Worm (Caenorhabditis elegans) whole organism, L3 larva: Measurements from ENCODE around the gene srxa-9.

Experiments
- R02D3.7 ChIP-seq: fragments of 150-350 bp; optimal IDR thresholded peaks from 2 replicates; lab custom pipeline; 2014; ENCODE audit warnings: missing biosample characterization, missing genetic modification characterization
- ZK546.5 ChIP-seq: sonication (generic microtip); optimal IDR thresholded peaks from 2 replicates; lab custom pipeline; 2017; ENCODE audit warnings: missing biosample characterization, missing genetic modification characterization
- aly-2 ChIP-seq: fragments of 150-350 bp; optimal IDR thresholded peaks from 2 replicates; lab custom pipeline; 2014; ENCODE audit warnings: missing biosample characterization, missing genetic modification characterization
- ama-1 ChIP-seq: fragments of 150-350 bp; optimal IDR thresholded peaks from 2 replicates; lab custom pipeline; 2018
- ceh-16 ChIP-seq: sonication (generic microtip); optimal IDR thresholded peaks from 2 replicates; lab custom pipeline; 2017; ENCODE audit warnings: missing biosample characterization, missing genetic modification characterization
- ceh-28 ChIP-seq: fragments of 150-350 bp; optimal IDR thresholded peaks from 2 replicates; lab custom pipeline; 2014; ENCODE audit warnings: missing biosample characterization, missing genetic modification reagents, missing genetic modification characterization
- ceh-82 ChIP-seq: fragments of 150-350 bp; optimal IDR thresholded peaks from 2 replicates; lab custom pipeline; 2014; ENCODE audit warnings: missing biosample characterization, missing genetic modification characterization
- egl-27 ChIP-seq: sonication (generic microtip); optimal IDR thresholded peaks from 4 replicates; lab custom pipeline; 2017; ENCODE audit warnings: missing biosample characterization, missing genetic modification reagents, missing genetic modification characterization
- egl-5 ChIP-seq: fragments of 150-350 bp; optimal IDR thresholded peaks from 2 replicates; lab custom pipeline; 2017; ENCODE audit warnings: missing biosample characterization, missing genetic modification reagents, missing genetic modification characterization, inconsistent platforms
- elt-1 ChIP-seq: fragments of 150-350 bp; optimal IDR thresholded peaks from 2 replicates; lab custom pipeline; 2014; ENCODE audit warnings: missing biosample characterization, missing genetic modification characterization
- elt-2 ChIP-seq: sonication (generic microtip); optimal IDR thresholded peaks from 2 replicates; lab custom pipeline; 2016; ENCODE audit warnings: missing genetic modification reagents, mild to moderate bottlenecking, missing genetic modification characterization, missing compliant biosample characterization
- elt-3 ChIP-seq, 3 experiments: fragments of 150-350 bp in 1 of 3; sonication (generic microtip) in 2 of 3; optimal IDR thresholded peaks; 2 replicates in 2 of 3; 4 replicates in 1 of 3; lab custom pipeline; 2014 to 2017; ENCODE audit warnings: missing biosample characterization in 3 of 3, missing genetic modification characterization in 3 of 3
- eor-1 ChIP-seq, 2 experiments: fragments of 150-350 bp; optimal IDR thresholded peaks; 2 replicates each; lab custom pipeline; 2014 to 2018; ENCODE audit warnings: missing biosample characterization in 2 of 2, missing genetic modification characterization in 2 of 2
- fkh-10 ChIP-seq: sonication (generic microtip); optimal IDR thresholded peaks from 2 replicates; lab custom pipeline; 2017; ENCODE audit warnings: missing biosample characterization, missing genetic modification reagents, missing genetic modification characterization
- fkh-2 ChIP-seq: fragments of 150-350 bp; optimal IDR thresholded peaks from 2 replicates; lab custom pipeline; 2014; ENCODE audit warnings: missing biosample characterization, missing genetic modification reagents, missing genetic modification characterization
- fos-1 ChIP-seq: fragments of 150-350 bp; optimal IDR thresholded peaks from 2 replicates; lab custom pipeline; 2014; ENCODE audit warnings: missing biosample characterization, missing genetic modification characterization
- hmg-11 ChIP-seq: sonication (generic microtip); optimal IDR thresholded peaks from 2 replicates; lab custom pipeline; 2016; ENCODE audit warnings: missing genetic modification characterization, missing compliant biosample characterization
- jun-1 ChIP-seq: fragments of 150-350 bp; optimal IDR thresholded peaks from 2 replicates; lab custom pipeline; 2014; ENCODE audit warnings: missing biosample characterization, missing genetic modification reagents, missing genetic modification characterization
- lin-15B ChIP-seq: fragments of 150-350 bp; optimal IDR thresholded peaks from 2 replicates; lab custom pipeline; 2014; ENCODE audit warnings: missing biosample characterization, missing genetic modification characterization
- lin-39 ChIP-seq: fragments of 150-350 bp; optimal IDR thresholded peaks from 2 replicates; lab custom pipeline; 2018; ENCODE audit warnings: missing biosample characterization, missing genetic modification reagents, missing genetic modification characterization
- lsy-12 ChIP-seq: sonication (generic microtip); optimal IDR thresholded peaks from 2 replicates; lab custom pipeline; 2016; ENCODE audit warnings: mild to moderate bottlenecking, missing genetic modification characterization, missing compliant biosample characterization
- mdl-1 ChIP-seq: fragments of 150-350 bp; optimal IDR thresholded peaks from 2 replicates; lab custom pipeline; 2014; ENCODE audit warnings: missing biosample characterization, missing genetic modification characterization
- mml-1 ChIP-seq: fragments of 150-350 bp; sonication (generic microtip); optimal IDR thresholded peaks from 3 replicates; lab custom pipeline; 2014; ENCODE audit warnings: missing biosample characterization, missing genetic modification characterization
- nfya-1 ChIP-seq: sonication (generic microtip); optimal IDR thresholded peaks from 2 replicates; lab custom pipeline; 2017; ENCODE audit warnings: missing genetic modification characterization, mild to moderate bottlenecking, missing compliant biosample characterization, antibody characterized with exemption, moderate library complexity; ENCODE audit not compliant: insufficient read depth
- nhr-11 ChIP-seq: fragments of 150-350 bp; optimal IDR thresholded peaks from 2 replicates; lab custom pipeline; 2014; ENCODE audit warnings: missing biosample characterization, missing genetic modification characterization
- nhr-12 ChIP-seq: fragments of 150-350 bp; optimal IDR thresholded peaks from 2 replicates; lab custom pipeline; 2014; ENCODE audit warnings: missing biosample characterization, missing genetic modification characterization
- nhr-23 ChIP-seq: fragments of 150-350 bp; optimal IDR thresholded peaks from 2 replicates; lab custom pipeline; 2014; ENCODE audit warnings: missing biosample characterization, missing genetic modification reagents, missing genetic modification characterization
- nhr-237 ChIP-seq: fragments of 150-350 bp; optimal IDR thresholded peaks from 2 replicates; lab custom pipeline; 2014; ENCODE audit warnings: missing biosample characterization, missing genetic modification characterization
- nhr-25 ChIP-seq: sonication (generic microtip); optimal IDR thresholded peaks from 2 replicates; lab custom pipeline; 2017; ENCODE audit warnings: missing biosample characterization, missing genetic modification characterization
- nhr-28 ChIP-seq: fragments of 150-350 bp; optimal IDR thresholded peaks from 2 replicates; lab custom pipeline; 2014; ENCODE audit warnings: missing biosample characterization, missing genetic modification characterization
- nhr-43 ChIP-seq: sonication (generic microtip); optimal IDR thresholded peaks from 2 replicates; lab custom pipeline; 2016; ENCODE audit warnings: mild to moderate bottlenecking, missing genetic modification characterization, missing compliant biosample characterization; ENCODE audit not compliant: poor library complexity, severe bottlenecking
- nhr-67 ChIP-seq: fragments of 150-350 bp; optimal IDR thresholded peaks from 2 replicates; lab custom pipeline; 2014; ENCODE audit warnings: missing biosample characterization, missing genetic modification characterization
- nhr-76 ChIP-seq: fragments of 150-350 bp; sonication (generic microtip); optimal IDR thresholded peaks from 5 replicates; lab custom pipeline; 2014; ENCODE audit warnings: missing biosample characterization, missing genetic modification characterization
- nhr-77 ChIP-seq: fragments of 150-350 bp; optimal IDR thresholded peaks from 2 replicates; lab custom pipeline; 2014; ENCODE audit warnings: missing biosample characterization, missing genetic modification characterization
- pha-4 ChIP-seq: fragments of 150-350 bp; optimal IDR thresholded peaks from 2 replicates; lab custom pipeline; 2014; ENCODE audit warnings: missing biosample characterization, missing genetic modification reagents, missing genetic modification characterization
- pqm-1 ChIP-seq: fragments of 150-350 bp; optimal IDR thresholded peaks from 2 replicates; lab custom pipeline; 2017; ENCODE audit warnings: missing biosample characterization, missing genetic modification characterization, inconsistent platforms
- sea-2 ChIP-seq: fragments of 150-350 bp; sonication (generic microtip); optimal IDR thresholded peaks from 4 replicates; lab custom pipeline; 2014; ENCODE audit warnings: missing biosample characterization, missing genetic modification reagents, missing genetic modification characterization
- skn-1 ChIP-seq: fragments of 150-350 bp; optimal IDR thresholded peaks from 2 replicates; lab custom pipeline; 2014; ENCODE audit warnings: missing biosample characterization, missing genetic modification characterization
- snpc-4 ChIP-seq: fragments of 150-350 bp; optimal IDR thresholded peaks from 2 replicates; lab custom pipeline; 2014; ENCODE audit warnings: missing biosample characterization, missing genetic modification characterization
- tbx-2 ChIP-seq: sonication (generic microtip); optimal IDR thresholded peaks from 2 replicates; lab custom pipeline; 2016; ENCODE audit warnings: mild to moderate bottlenecking, missing genetic modification characterization, missing compliant biosample characterization
- unc-39 ChIP-seq: sonication (generic microtip); optimal IDR thresholded peaks from 4 replicates; lab custom pipeline; 2017; ENCODE audit warnings: missing biosample characterization, missing genetic modification characterization
- zag-1 ChIP-seq: fragments of 150-350 bp; optimal IDR thresholded peaks from 2 replicates; lab custom pipeline; 2014; ENCODE audit warnings: missing biosample characterization, missing genetic modification characterization
- ztf-11 ChIP-seq: fragments of 150-350 bp; optimal IDR thresholded peaks from 2 replicates; lab custom pipeline; 2014; ENCODE audit warnings: missing biosample characterization, missing genetic modification characterization
- ztf-4 ChIP-seq: fragments of 150-350 bp; optimal IDR thresholded peaks from 2 replicates; lab custom pipeline; 2014; ENCODE audit warnings: missing biosample characterization, missing genetic modification characterization

The srxa-9 gene

DNA sequence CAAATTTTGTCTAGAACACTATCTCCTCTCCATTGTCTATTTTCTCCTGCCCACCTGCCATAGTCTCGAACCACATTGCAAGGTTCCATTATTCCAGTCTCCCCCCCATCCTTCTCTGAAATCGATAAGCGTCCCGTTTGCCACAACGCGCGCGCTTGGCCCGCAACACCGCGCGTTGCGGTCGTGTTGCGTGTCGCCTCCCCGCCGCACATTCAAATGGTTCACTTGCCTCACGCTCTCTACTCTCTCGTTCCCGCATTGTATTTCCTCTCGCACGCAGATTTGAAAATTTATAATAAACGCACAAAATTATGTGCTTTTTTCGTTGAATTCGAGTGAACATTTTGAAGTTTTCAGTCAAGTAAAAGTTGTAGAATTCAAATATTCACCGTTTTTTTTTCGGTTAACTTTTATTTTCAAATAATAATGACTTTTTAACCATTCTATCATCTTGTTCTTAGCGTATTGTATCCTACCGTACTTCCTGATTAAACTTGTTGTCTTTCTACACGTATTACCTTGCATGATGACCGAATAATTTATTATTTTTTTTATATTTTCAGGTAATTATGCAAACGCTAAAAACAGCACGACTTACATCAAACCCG lies 21.1 kb upstream of the srxa-9 start, which contains the start of gene lin-15B:
lin-15B (plus strand) TSS at position 558 of the 608 bp plus-strand sequence.
- no peak for TF ChIP-seq mml-1 (tag; lab: Kevin White, UChicago)
- TF ChIP-seq lin-15B (tag; lab: Kevin White, UChicago): peak; percentile 74

DNA sequence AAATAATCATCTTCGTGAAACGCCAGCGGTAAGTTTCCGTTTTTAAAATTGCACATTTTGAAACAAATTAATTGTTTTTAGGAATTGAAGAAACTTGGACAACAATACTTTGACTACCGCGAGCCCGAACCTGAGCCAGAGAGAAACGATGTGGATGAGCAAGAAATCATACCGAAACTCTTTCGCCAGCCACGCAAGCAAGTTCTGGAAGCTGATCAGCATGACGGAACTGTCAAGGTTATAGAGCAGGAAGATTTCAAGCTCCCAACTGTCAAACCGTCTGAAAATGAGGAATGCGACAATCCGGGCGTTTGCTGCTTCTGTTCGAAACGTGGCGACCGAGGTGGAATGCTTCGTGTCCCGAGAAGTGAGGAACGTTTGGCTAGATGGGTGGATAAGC lies 16.5 kb upstream of the srxa-9 start:
- TF ChIP-seq ceh-16 (tag; lab: Kevin White, UChicago) (no peak), pqm-1 (no peak)

DNA sequence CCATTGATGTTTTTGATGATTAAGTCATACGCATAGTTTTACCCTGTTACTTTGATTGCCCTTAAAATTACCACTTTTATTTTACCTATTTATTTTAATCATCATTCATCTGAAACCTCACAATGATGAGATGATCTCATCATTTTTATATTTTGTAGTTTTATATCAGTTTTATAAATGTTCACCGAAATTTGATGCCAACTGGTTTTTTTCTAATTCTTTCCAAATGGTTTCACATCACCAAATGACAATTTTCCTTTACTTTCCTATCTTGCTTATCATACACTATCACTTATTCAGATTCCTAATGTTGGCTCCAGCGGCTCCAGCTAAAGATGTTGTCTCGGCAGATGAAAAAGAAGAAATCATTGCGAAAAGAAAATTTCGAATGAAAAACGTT lies 15.1 kb upstream of the srxa-9 start, which contains the start of gene lin-15A:
lin-15A (plus strand) TSS at position 301 of the 400 bp plus-strand sequence.
- TF ChIP-seq elt-3 (tag; optimal IDR thresholded peaks at IDR 0.05; lab: Kevin White, UChicago): no peak
- TF ChIP-seq ZK546.5: no peak
- no peak for TF ChIP-seq egl-27 (tag; lab: Kevin White, UChicago)
- no peak for TF ChIP-seq lin-15B (tag; lab: Kevin White, UChicago)
- no peak for TF ChIP-seq egl-5 (tag; lab: Kevin White, UChicago)
- TF ChIP-seq sea-2 (GFP tag; lab: Kevin White, UChicago): no peak
- TF ChIP-seq nhr-76: no peak
- TF ChIP-seq zag-1 (tag; lab: Kevin White, UChicago): no peak
- no peak for TF ChIP-seq fos-1 (tag; lab: Kevin White, UChicago)
- no peak for TF ChIP-seq ama-1 (lab: Kevin White, UChicago)
- TF ChIP-seq R02D3.7 (tag; lab: Kevin White, UChicago): no peak
- no peak for TF ChIP-seq aly-2
- TF ChIP-seq fkh-2 (tag; lab: Kevin White, UChicago): no peak
- no peak for TF ChIP-seq nhr-67
- no peak for TF ChIP-seq ceh-28 (tag; lab: Kevin White, UChicago)
- no peak for TF ChIP-seq nhr-43 (tag; lab: Kevin White, UChicago)
- TF ChIP-seq skn-1 (tag; lab: Kevin White, UChicago): no peak

DNA sequence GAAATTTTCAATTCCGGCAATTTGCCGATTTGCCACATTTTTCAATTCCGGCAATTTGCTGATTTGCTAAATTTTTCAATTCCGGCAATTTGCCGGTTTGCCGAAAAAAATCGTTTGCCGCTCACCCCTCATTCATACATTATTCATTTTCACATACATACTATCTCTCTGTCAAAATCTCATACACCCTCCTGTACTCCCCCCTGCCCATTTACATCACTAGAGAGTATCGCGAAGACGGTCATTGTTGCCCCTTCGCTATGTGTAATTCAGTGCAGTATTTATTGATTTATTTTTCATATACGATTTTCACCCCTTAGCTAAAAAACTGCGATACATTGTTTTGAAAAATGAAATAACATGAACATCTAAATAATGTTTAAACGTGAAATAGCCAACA lies 10.4 kb upstream of the srxa-9 start:
- TF ChIP-seq ceh-16 (tag; lab: Kevin White, UChicago) (no peak), elt-3 (tag; optimal IDR thresholded peaks at IDR 0.05; lab: Kevin White, UChicago) (no peak), mml-1 (tag; lab: Kevin White, UChicago) (no peak), R02D3.7 (tag; lab: Kevin White, UChicago) (peak; percentile 60), eor-1 (tag; optimal IDR thresholded peaks at IDR 0.05; lab: Kevin White, UChicago) (no peak), sea-2 (GFP tag; lab: Kevin White, UChicago) (no peak), tbx-2 (tag; lab: Kevin White, UChicago) (peak; percentile 82), aly-2 (no peak), unc-39 (no peak), ztf-11 (tag; lab: Kevin White, UChicago) (no peak), elt-2 (tag; lab: Kevin White, UChicago) (peak; percentile 48), jun-1 (tag; lab: Kevin White, UChicago) (peak; percentile 91), nhr-28 (tag; lab: Kevin White, UChicago) (no peak), nhr-11 (tag; lab: Kevin White, UChicago) (no peak), skn-1 (tag; lab: Kevin White, UChicago) (peak; percentile 70), egl-5 (tag; lab: Kevin White, UChicago) (peak; percentile 47), nhr-25 (tag; lab: Kevin White, UChicago) (peak; percentile 84), nhr-67 (no peak), egl-27 (tag; lab: Kevin White, UChicago) (peak; percentile 4), nhr-12 (tag; lab: Kevin White, UChicago) (no peak), mdl-1 (tag; lab: Kevin White, UChicago) (no peak), ceh-82 (tag; lab: Kevin White, UChicago) (peak; percentile 72), fkh-10 (no peak), nhr-43 (tag; lab: Kevin White, UChicago) (peak; percentile 92), hmg-11 (tag; lab: Kevin White, UChicago) (peak; percentile 85), pqm-1 (peak; percentile 47), nfya-1 (tag; lab: Kevin White, UChicago) (no peak), lin-39 (tag; lab: Kevin White, UChicago) (peak; percentile 46), nhr-237 (tag; lab: Kevin White, UChicago) (no peak), nhr-77 (peak; percentile 85), fos-1 (tag; lab: Kevin White, UChicago) (no peak), zag-1 (tag; lab: Kevin White, UChicago) (no peak), lin-15B (tag; lab: Kevin White, UChicago) (peak; percentile 59), nhr-76 (no peak), snpc-4 (tag; lab: Kevin White, UChicago) (peak; percentile 85), ama-1 (lab: Kevin White, UChicago) (no peak), pha-4 (tag; lab: Kevin White, UChicago) (peak; percentile 86), ZK546.5 (no peak), ztf-4 (no peak), elt-1 (tag; lab: Kevin White, UChicago) (no peak), nhr-23 (tag; lab: Kevin White, UChicago) (peak; percentile 84), fkh-2 (tag; lab: Kevin White, UChicago) (no peak), lsy-12 (tag; lab: Kevin White, UChicago) (peak; percentile 65), ceh-28 (tag; lab: Kevin White, UChicago) (peak; percentile 97)
